Fruit fly (Drosophila melanogaster): ENCODE measurements around the gene CG17544.

CG17544 gene

DNA sequence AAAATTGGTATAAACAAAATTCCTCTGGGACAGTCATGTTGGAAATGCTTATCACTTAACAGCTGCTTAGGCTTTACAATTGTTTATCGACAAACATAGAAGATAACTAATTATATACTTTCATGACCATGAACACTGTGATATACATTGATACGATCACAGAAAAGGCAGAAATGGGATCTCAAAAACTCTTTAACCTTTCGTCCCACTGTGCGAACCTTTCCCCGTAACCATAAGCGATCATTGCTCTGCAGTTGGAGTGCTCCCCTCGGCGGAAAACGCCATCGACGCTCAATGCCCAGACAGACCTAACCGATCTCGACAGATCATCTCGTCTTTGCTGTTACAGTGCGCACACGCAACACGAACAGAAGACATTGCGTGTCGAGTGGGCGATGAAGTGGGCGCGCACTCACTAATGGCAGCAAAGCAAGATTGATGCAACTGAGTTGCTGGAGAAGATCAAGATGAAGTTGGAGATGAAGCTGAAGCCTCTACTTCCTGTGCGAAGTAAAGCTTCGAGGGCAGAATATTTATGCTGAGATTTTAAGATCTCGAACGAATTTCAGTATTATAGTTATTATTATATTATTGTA is 26.1 kb upstream of the CG17544 start (continued):
- no peak for TF ChIP-seq fkh (GFP tag; optimal IDR thresholded peaks at IDR 0.05)
- no peak for TF ChIP-seq OdsH (GFP tag; optimal IDR thresholded peaks at IDR 0.05)

dm6 chr2L:19423467-19424122 is 25.3 kb upstream of the CG17544 start, which contains the start of the genes Alp12 and CG13085:
Gene Alp12, plus strand, starts transcription at chr2L:19424050.
Gene CG13085, plus strand, starts transcription at chr2L:19424050.
- TF ChIP-seq Hr38 (GFP tag; optimal IDR thresholded peaks at IDR 0.05) (peak; percentile 8), Eip93F (GFP tag; optimal IDR thresholded peaks at IDR 0.05) (peak; percentile 83), svp (GFP tag) (peak; percentile 95), esn (GFP tag; optimal IDR thresholded peaks at IDR 0.05) (peak; percentile 97), CG11294 (GFP tag; IDR thresholded peaks at IDR 0.05) (peak; percentile 97), Sox14 (GFP tag; optimal IDR thresholded peaks at IDR 0.05) (peak; percentile 96), fd85E (GFP tag; optimal IDR thresholded peaks at IDR 0.05) (peak; percentile 73), CG7368 (GFP tag; optimal IDR thresholded peaks at IDR 0.05) (peak; percentile 93), Ets21C (GFP tag; optimal IDR thresholded peaks at IDR 0.05) (peak; percentile 86), CG3919 (GFP tag; optimal IDR thresholded peaks at IDR 0.05) (peak; percentile 96), topi (GFP tag; optimal IDR thresholded peaks at IDR 0.05) (peak; percentile 95), Lpt (GFP tag; optimal IDR thresholded peaks at IDR 0.05) (peak; percentile 99), dac (GFP tag; optimal IDR thresholded peaks at IDR 0.05) (peak; percentile 94), Sox15 (GFP tag; optimal IDR thresholded peaks at IDR 0.05) (peak; percentile 91), pdm3 (GFP tag; optimal IDR thresholded peaks at IDR 0.05) (peak; percentile 96), CG15336 (GFP tag; IDR thresholded peaks at IDR 0.05) (peak; percentile 99), OdsH (GFP tag; optimal IDR thresholded peaks at IDR 0.05) (peak; percentile 97), fd59A (GFP tag; optimal IDR thresholded peaks at IDR 0.05) (peak; percentile 92), CG6808 (GFP tag; optimal IDR thresholded peaks at IDR 0.05) (peak; percentile 94), CG4318 (GFP tag; optimal IDR thresholded peaks at IDR 0.05) (peak; percentile 97), CG10669 (GFP tag; optimal IDR thresholded peaks at IDR 0.05) (peak; percentile 92), ss (GFP tag; optimal IDR thresholded peaks at IDR 0.05) (peak; percentile 89 to 90), CG9139 (GFP tag; optimal IDR thresholded peaks at IDR 0.05) (peak; percentile 77), vri (GFP tag; optimal IDR thresholded peaks at IDR 0.05) (peak; percentile 89), achi (GFP tag; optimal IDR thresholded peaks at IDR 0.05) (peak; percentile 96), CG11902 (GFP tag; optimal IDR thresholded peaks at IDR 0.05) (peak; percentile 84), Hr39 (GFP tag; optimal IDR thresholded peaks at IDR 0.05) (peak; percentile 91), Blimp-1 (GFP tag; optimal IDR thresholded peaks at IDR 0.05) (peak; percentile 86), Eip75B (GFP tag; optimal IDR thresholded peaks at IDR 0.05) (peak; percentile 96), CG6854 (GFP tag; optimal IDR thresholded peaks at IDR 0.05) (peak; percentile 90), Hr4 (GFP tag; optimal IDR thresholded peaks at IDR 0.05) (peak; percentile 98), net (GFP tag; optimal IDR thresholded peaks at IDR 0.05) (peak; percentile 97), Met (GFP tag; optimal IDR thresholded peaks at IDR 0.05) (peak; percentile 94), lz (GFP tag; optimal IDR thresholded peaks at IDR 0.05) (peak; percentile 96), CG6276 (GFP tag; optimal IDR thresholded peaks at IDR 0.05) (peak; percentile 99), Eip78C (GFP tag) (peak; percentile 99), dsx (GFP tag; optimal IDR thresholded peaks at IDR 0.05; ENCODE audit: poor library complexity, severe bottlenecking) (peak; percentile 91), Ets96B (tag; optimal IDR thresholded peaks at IDR 0.05) (peak; percentile 88), CG16779 (tag; optimal IDR thresholded peaks at IDR 0.05) (peak; percentile 95), Gug (GFP tag; IDR thresholded peaks at IDR 0.05) (peak; percentile 97), cyc (GFP tag; optimal IDR thresholded peaks at IDR 0.05) (peak; percentile 89), CG8319 (GFP tag; optimal IDR thresholded peaks at IDR 0.05) (peak; percentile 89), fkh (GFP tag; optimal IDR thresholded peaks at IDR 0.05) (peak; percentile 95), Smox (GFP tag; optimal IDR thresholded peaks at IDR 0.05) (peak; percentile 94), CG6792 (GFP tag; optimal IDR thresholded peaks at IDR 0.05) (peak; percentile 95), CG8119 (GFP tag; IDR thresholded peaks at IDR 0.05) (peak; percentile 99), Sox102F (GFP tag; optimal IDR thresholded peaks at IDR 0.05) (peak; percentile 92), CG34406 (GFP tag; optimal IDR thresholded peaks at IDR 0.05) (peak; percentile 95)

All from whole organism, prepupa.